Fruit fly (Drosophila melanogaster) Kc167 (cell line): ENCODE measurements around the gene Hou.

Experiments
- Myc ChIP-seq: fragments of >200 bp; optimal IDR thresholded peaks from 2 replicates; lab custom pipeline; 2017; ENCODE audit warnings: missing external identifiers
- Sin3A ChIP-seq: fragments of >200 bp; optimal IDR thresholded peaks from 2 replicates; lab custom pipeline; 2018; ENCODE audit warnings: missing external identifiers
- h ChIP-seq: fragments of >200 bp; optimal IDR thresholded peaks from 3 replicates; lab custom pipeline; 2018; ENCODE audit warnings: missing external identifiers
- insv ChIP-seq: fragments of >200 bp; optimal IDR thresholded peaks from 3 replicates; lab custom pipeline; 2018; ENCODE audit warnings: missing external identifiers
- psq ChIP-seq: fragments of >200 bp; optimal IDR thresholded peaks from 2 replicates; lab custom pipeline; 2017; ENCODE audit warnings: missing external identifiers
- ttk ChIP-seq: sonication (Bioruptor generic); optimal IDR thresholded peaks from 2 replicates; lab custom pipeline; 2017; ENCODE audit warnings: missing external identifiers

Hou gene

dm6 chrX:18618122-18618521, 32.1 kb downstream of the Hou start:
- no peak for TF ChIP-seq Myc (lab: Kevin White, UChicago)
- TF ChIP-seq psq (lab: Kevin White, UChicago), result no peak
- TF ChIP-seq insv (lab: Kevin White, UChicago), result no peak
- no peak for TF ChIP-seq h (lab: Kevin White, UChicago)

dm6 chrX:18617489-18617888, 32.8 kb downstream of the Hou start, which contains the start of gene CG15040:
CG15040 (minus strand) TSS chrX:18617589.
- TF ChIP-seq Sin3A, result no peak

dm6 chrX:18613434-18613833, 36.8 kb downstream of the Hou start:
- TF ChIP-seq psq (lab: Kevin White, UChicago) (no peak), Myc (lab: Kevin White, UChicago) (no peak), h (lab: Kevin White, UChicago) (no peak), insv (lab: Kevin White, UChicago) (no peak), Sin3A (no peak), ttk (lab: Kevin White, UChicago) (no peak)
